Worm (Caenorhabditis elegans): ENCODE results near the gene str-40.

DNA sequence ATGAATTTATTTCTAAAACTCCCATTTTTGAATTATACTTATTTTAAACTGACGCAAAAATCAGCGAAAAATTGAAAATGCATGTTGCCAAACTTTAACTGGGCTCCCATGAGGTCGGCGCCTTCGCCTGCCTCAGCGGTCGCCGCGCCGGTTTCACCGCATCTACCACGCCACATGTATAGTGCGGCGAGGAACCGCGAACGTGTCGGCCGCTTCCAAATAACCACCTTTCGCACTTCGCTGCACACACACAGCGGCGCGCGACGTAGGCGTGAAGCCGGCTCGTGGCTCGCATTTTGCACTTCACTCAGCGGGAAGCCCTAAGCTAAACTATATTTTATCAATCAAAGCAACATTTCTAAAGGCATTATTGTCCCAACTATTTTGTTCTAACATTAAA, 31.5 kb upstream of the str-40 start:
- no peak for TF ChIP-seq him-1 (tag; optimal IDR thresholded peaks at IDR 0.05)
- TF ChIP-seq W03F9.2 (tag; optimal IDR thresholded peaks at IDR 0.05): no peak

Measured in whole organism, L4/young adult.